Fruit fly (Drosophila melanogaster): ENCODE measurements around the gene CG43182.

CG43182 gene

DNA sequence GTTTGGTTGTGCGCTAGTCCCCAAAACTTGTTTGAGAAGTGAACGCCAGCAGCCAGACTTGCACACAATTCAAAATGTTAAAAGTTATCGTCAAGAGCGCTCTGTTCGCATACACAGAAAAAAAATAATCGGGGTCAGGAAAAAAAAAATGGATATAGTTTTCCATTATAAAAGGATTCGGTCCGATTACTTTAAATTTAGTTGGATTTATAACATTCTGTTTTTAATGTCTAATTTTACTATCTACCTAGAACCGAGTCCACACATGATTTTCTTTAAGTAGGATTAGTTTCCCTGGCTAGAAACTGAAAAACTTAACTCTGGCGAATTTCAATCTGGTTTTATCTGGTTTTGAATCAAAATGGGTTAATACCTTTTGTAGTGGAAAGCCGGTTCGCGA, 7.6 kb upstream of the CG43182 start (continued):
- TF ChIP-seq CG11456 (GFP tag; IDR thresholded peaks at IDR 0.05) = no peak
- no peak for TF ChIP-seq CG8765 (GFP tag; IDR thresholded peaks at IDR 0.05)
- peak; percentile 18 for TF ChIP-seq Sox100B (GFP tag; optimal IDR thresholded peaks at IDR 0.05)
- peak; percentile 8 for TF ChIP-seq mam (GFP tag; optimal IDR thresholded peaks at IDR 0.05)
- peak; percentile 1 for TF ChIP-seq Hsf (GFP tag; optimal IDR thresholded peaks at IDR 0.05)
- no peak for TF ChIP-seq CG10543 (GFP tag; optimal IDR thresholded peaks at IDR 0.05)
- TF ChIP-seq Med (GFP tag) = peak; percentile 83
- TF ChIP-seq CG30403 (GFP tag; optimal IDR thresholded peaks at IDR 0.05) = peak; percentile 29
- no peak for TF ChIP-seq cg (GFP tag; optimal IDR thresholded peaks at IDR 0.05)
- peak; percentile 15 for TF ChIP-seq CG15514 (GFP tag; optimal IDR thresholded peaks at IDR 0.05)
- no peak for TF ChIP-seq Jarid2 (GFP tag; optimal IDR thresholded peaks at IDR 0.05)
- TF ChIP-seq Dek (tag; optimal IDR thresholded peaks at IDR 0.05) = no peak
- no peak for TF ChIP-seq bigmax (GFP tag; optimal IDR thresholded peaks at IDR 0.05)
- TF ChIP-seq oc (tag; optimal IDR thresholded peaks at IDR 0.05) = no peak
- no peak for TF ChIP-seq crc (GFP tag; optimal IDR thresholded peaks at IDR 0.05)
- no peak for TF ChIP-seq HmgZ (tag; optimal IDR thresholded peaks at IDR 0.05)
- TF ChIP-seq CG2678 (tag; optimal IDR thresholded peaks at IDR 0.05) = peak; percentile 49
- TF ChIP-seq Sry-δ (GFP tag; optimal IDR thresholded peaks at IDR 0.05) = no peak
- no peak for TF ChIP-seq Abd-B (GFP tag; optimal IDR thresholded peaks at IDR 0.05)
- no peak for TF ChIP-seq CG10366 (GFP tag; IDR thresholded peaks at IDR 0.05)
- TF ChIP-seq CG17359 (tag; optimal IDR thresholded peaks at IDR 0.05) = no peak
- TF ChIP-seq Dfd (GFP tag; optimal IDR thresholded peaks at IDR 0.05) = no peak
- no peak for TF ChIP-seq jing (GFP tag; optimal IDR thresholded peaks at IDR 0.05)

DNA sequence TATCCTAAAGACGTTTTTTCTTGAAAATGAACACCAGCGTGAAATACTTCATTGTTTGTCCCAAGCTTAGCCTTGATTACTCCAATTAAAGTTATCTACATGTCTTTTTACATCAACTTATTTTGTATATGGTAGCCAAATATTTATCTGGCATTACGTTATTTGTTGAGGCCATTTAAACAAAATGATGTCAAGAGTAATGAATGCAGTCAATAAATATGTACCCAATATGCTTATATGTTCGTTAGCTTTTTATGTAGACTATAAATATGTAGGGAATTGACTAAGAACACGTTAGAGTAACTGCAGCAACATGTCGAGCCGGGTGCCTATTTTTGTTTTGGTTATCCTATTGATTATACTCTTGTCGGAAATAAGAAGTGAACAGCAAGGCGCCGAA, 2.6 kb upstream of the CG43182 start, which contains the start of gene CG43181:
Gene CG43181, plus strand, starts transcription at position 301 of the 400 bp plus-strand sequence.
- no peak for TF ChIP-seq TFAM (GFP tag; optimal IDR thresholded peaks at IDR 0.05)
- TF ChIP-seq CG14710 (tag; optimal IDR thresholded peaks at IDR 0.05) = no peak
- no peak for TF ChIP-seq Atf-2 (GFP tag; optimal IDR thresholded peaks at IDR 0.05)
- TF ChIP-seq lov (optimal IDR thresholded peaks at IDR 0.05) = no peak
- no peak for TF ChIP-seq lov (GFP tag; IDR thresholded peaks at IDR 0.05)
- TF ChIP-seq chinmo (GFP tag; IDR thresholded peaks at IDR 0.05; ENCODE audit: partially characterized antibody) = no peak
- TF ChIP-seq dysf (GFP tag; IDR thresholded peaks at IDR 0.05) = no peak
- no peak for TF ChIP-seq CoRest (tag; optimal IDR thresholded peaks at IDR 0.05)
- TF ChIP-seq CG8924 (tag; optimal IDR thresholded peaks at IDR 0.05) = no peak
- no peak for TF ChIP-seq gsb (GFP tag; IDR thresholded peaks at IDR 0.05)
- TF ChIP-seq Atf6 (GFP tag; IDR thresholded peaks at IDR 0.05) = no peak
- TF ChIP-seq odd (GFP tag; optimal IDR thresholded peaks at IDR 0.05) = no peak

- no peak for TF ChIP-seq CG12659 (GFP tag; optimal IDR thresholded peaks at IDR 0.05)
- TF ChIP-seq org-1 (GFP tag; optimal IDR thresholded peaks at IDR 0.05) = no peak
- TF ChIP-seq ind (GFP tag; optimal IDR thresholded peaks at IDR 0.05) = no peak
- TF ChIP-seq CTCF (GFP tag; optimal IDR thresholded peaks at IDR 0.05) = peak; percentile 67
- TF ChIP-seq CG3726 (GFP tag; IDR thresholded peaks at IDR 0.05) = no peak
- TF ChIP-seq CG15514 (GFP tag; optimal IDR thresholded peaks at IDR 0.05) = peak; percentile 29
- TF ChIP-seq pita (GFP tag; optimal IDR thresholded peaks at IDR 0.05) = peak; percentile 24
- no peak for TF ChIP-seq Atf-2 (GFP tag; optimal IDR thresholded peaks at IDR 0.05)
- no peak for TF ChIP-seq CG8359 (GFP tag; optimal IDR thresholded peaks at IDR 0.05; ENCODE audit: borderline replicate concordance)
- peak in 1 of 2 experiments; percentile 63 for TF ChIP-seq Pdp1 (GFP tag; optimal IDR thresholded peaks at IDR 0.05)
- no peak for TF ChIP-seq MBD-R2 (GFP tag; IDR thresholded peaks at IDR 0.05)
- TF ChIP-seq sug (tag; optimal IDR thresholded peaks at IDR 0.05) = peak; percentile 22
- peak; percentile 64 for TF ChIP-seq bcd (GFP tag; optimal IDR thresholded peaks at IDR 0.05)
- peak; percentile 12 for TF ChIP-seq Deaf1 (tag; optimal IDR thresholded peaks at IDR 0.05)
- peak; percentile 14 for TF ChIP-seq Myb (GFP tag; optimal IDR thresholded peaks at IDR 0.05)
- TF ChIP-seq CG14965 (GFP tag; optimal IDR thresholded peaks at IDR 0.05; ENCODE audit: borderline replicate concordance) = no peak
These were observed 1.9 kb upstream of the CG43182 start for dm6 chrX:350970-351369.
